Worm (Caenorhabditis elegans) whole organism, mixed stage, embryonic: ENCODE measurements around the gene set-5.

Experiments used
- ceh-83 ChIP-seq: fragments of 200-800 bp; sonication (Bioruptor generic); optimal IDR thresholded peaks from 2 replicates; lab custom pipeline; 2018; ENCODE audit warnings: mild to moderate bottlenecking, missing genetic modification characterization, missing compliant biosample characterization
- ces-1 ChIP-seq: fragments of 150-350 bp; optimal IDR thresholded peaks from 2 replicates; lab custom pipeline; 2014; ENCODE audit warnings: missing biosample characterization, missing genetic modification reagents, missing genetic modification characterization
- mep-1 ChIP-seq: fragments of 150-350 bp; optimal IDR thresholded peaks from 2 replicates; lab custom pipeline; 2017; ENCODE audit warnings: missing biosample characterization, missing genetic modification reagents, missing genetic modification characterization, inconsistent platforms
- mls-2 ChIP-seq: sonication (generic microtip); optimal IDR thresholded peaks from 2 replicates; lab custom pipeline; 2016; ENCODE audit warnings: mild to moderate bottlenecking, missing genetic modification characterization, moderate library complexity, missing compliant biosample characterization
- nhr-2 ChIP-seq: fragments of 150-350 bp; optimal IDR thresholded peaks from 2 replicates; lab custom pipeline; 2014; ENCODE audit warnings: missing biosample characterization, missing genetic modification characterization
- nhr-237 ChIP-seq: fragments of 150-350 bp; optimal IDR thresholded peaks from 2 replicates; lab custom pipeline; 2014; ENCODE audit warnings: missing biosample characterization, missing genetic modification characterization
- nhr-28 ChIP-seq: fragments of 150-350 bp; optimal IDR thresholded peaks from 2 replicates; lab custom pipeline; 2014; ENCODE audit warnings: missing biosample characterization, missing genetic modification characterization
- pha-4 ChIP-seq: fragments of 150-350 bp; optimal IDR thresholded peaks from 2 replicates; lab custom pipeline; 2018; ENCODE audit warnings: missing biosample characterization, missing genetic modification reagents, missing genetic modification characterization
- unc-39 ChIP-seq: fragments of 150-350 bp; optimal IDR thresholded peaks from 2 replicates; lab custom pipeline; 2014; ENCODE audit warnings: missing biosample characterization, missing genetic modification characterization
- zip-8 ChIP-seq: fragments of 150-350 bp; optimal IDR thresholded peaks from 2 replicates; lab custom pipeline; 2014; ENCODE audit warnings: missing biosample characterization, missing genetic modification characterization

DNA sequence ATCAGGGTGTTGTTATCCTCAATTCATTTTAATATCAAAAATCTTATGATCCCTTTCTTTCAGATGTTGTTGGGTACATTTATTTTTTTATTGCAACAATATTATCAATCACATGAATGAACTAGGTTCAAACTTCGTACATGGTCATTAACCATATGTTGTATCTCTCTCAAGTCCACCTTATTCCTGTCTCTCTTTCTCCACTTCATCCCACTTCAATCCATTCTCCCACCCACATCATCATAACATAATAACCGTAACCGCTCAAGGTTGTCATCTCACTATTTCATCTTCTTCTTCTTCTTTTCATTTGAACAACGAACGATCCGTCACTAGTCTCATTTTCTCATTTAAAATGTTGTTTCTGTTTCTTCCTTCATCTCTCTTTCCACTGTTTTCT, 26.6 kb downstream of the set-5 start:
- TF ChIP-seq nhr-237 (tag; lab: Kevin White, UChicago) (no peak), nhr-2 (tag; lab: Kevin White, UChicago) (no peak), mep-1 (tag; lab: Kevin White, UChicago) (no peak), unc-39 (tag; lab: Kevin White, UChicago) (no peak), nhr-28 (tag; lab: Kevin White, UChicago) (no peak), ceh-83 (no peak), zip-8 (tag; lab: Kevin White, UChicago) (no peak), mls-2 (tag; lab: Kevin White, UChicago) (no peak), ces-1 (GFP tag; lab: Kevin White, UChicago) (no peak), pha-4 (no peak)
